Fruit fly (Drosophila melanogaster) whole organism, embryonic: Measurements from ENCODE around the gene scaf6.

Experiments used
- Adf1 ChIP-seq: fragments of 200-800 bp; sonication (Bioruptor generic); IDR thresholded peaks from 2 replicates; pipeline ENCODE4 v1.3.6; 2022; ENCODE audit warnings: missing biosample characterization, missing genetic modification characterization
- Atf6 ChIP-seq: fragments of 200-800 bp; sonication (Bioruptor generic); IDR thresholded peaks from 2 replicates; pipeline ENCODE4 v1.3.6; 2022; ENCODE audit warnings: missing biosample characterization, missing genetic modification characterization
- Awh ChIP-seq: fragments of 200-800 bp; sonication (Bioruptor generic); IDR thresholded peaks from 2 replicates; pipeline ENCODE4, ENCODE4 v1.3.6; 2022; ENCODE audit warnings: missing biosample characterization, missing genetic modification characterization
- B-H1 ChIP-seq: fragments of 200-800 bp; sonication (Bioruptor generic); IDR thresholded peaks from 3 replicates; pipeline ENCODE4 v1.3.6; 2022; ENCODE audit warnings: missing biosample characterization, missing genetic modification characterization
- Bgb ChIP-seq: fragments of 200-800 bp; sonication (Bioruptor generic); IDR thresholded peaks from 2 replicates; pipeline ENCODE4 v1.3.6; 2022; ENCODE audit warnings: missing biosample characterization, missing genetic modification characterization; ENCODE audit not compliant: partially characterized antibody
- CG11560 ChIP-seq: fragments of 200-800 bp; sonication (Bioruptor generic); IDR thresholded peaks from 3 replicates; pipeline ENCODE4 v1.3.6; 2022; ENCODE audit warnings: missing biosample characterization, missing genetic modification characterization
- CG12769 ChIP-seq: fragments of 200-800 bp; sonication (Bioruptor generic); optimal IDR thresholded peaks from 2 replicates; lab custom pipeline; 2019; ENCODE audit warnings: missing biosample characterization, mild to moderate bottlenecking, missing genetic modification characterization, moderate library complexity
- CG13296 ChIP-seq: fragments of 200-800 bp; sonication (Bioruptor generic); optimal IDR thresholded peaks from 3 replicates; lab custom pipeline; 2018; ENCODE audit warnings: missing biosample characterization, mild to moderate bottlenecking, missing genetic modification characterization
- CG15601 ChIP-seq: fragments of 200-800 bp; sonication (Bioruptor generic); optimal IDR thresholded peaks from 3 replicates; lab custom pipeline; 2019; ENCODE audit warnings: missing biosample characterization, mild to moderate bottlenecking, missing genetic modification characterization, moderate library complexity
- CG16813 ChIP-seq: fragments of 200-800 bp; sonication (Bioruptor generic); IDR thresholded peaks from 3 replicates; pipeline ENCODE4 v1.3.6; 2022; ENCODE audit warnings: missing biosample characterization, missing genetic modification characterization; ENCODE audit not compliant: partially characterized antibody
- CG16815 ChIP-seq: fragments of 200-800 bp; sonication (Bioruptor generic); optimal IDR thresholded peaks from 3 replicates; lab custom pipeline; 2017; ENCODE audit warnings: missing biosample characterization, mild to moderate bottlenecking, missing genetic modification characterization
- CG18011 ChIP-seq: fragments of 200-800 bp; sonication (Bioruptor generic); optimal IDR thresholded peaks from 2 replicates; lab custom pipeline; 2017; ENCODE audit warnings: missing biosample characterization, missing genetic modification characterization, mild to moderate bottlenecking, moderate library complexity, missing genotype
- CG18599 ChIP-seq: fragments of 200-800 bp; sonication (Bioruptor generic); optimal IDR thresholded peaks from 3 replicates; lab custom pipeline; 2017; ENCODE audit warnings: missing biosample characterization, missing genetic modification characterization, mild to moderate bottlenecking, moderate library complexity, missing genetic modification reagents
- CG32532 ChIP-seq: fragments of 200-800 bp; sonication (Bioruptor generic); IDR thresholded peaks from 2 replicates; pipeline ENCODE4 v1.3.6; 2022; ENCODE audit warnings: missing biosample characterization, missing genetic modification characterization
- CG4404 ChIP-seq: fragments of 200-800 bp; sonication (Bioruptor generic); IDR thresholded peaks from 2 replicates; pipeline ENCODE4 v1.3.6; 2022; ENCODE audit warnings: missing biosample characterization, missing genetic modification characterization
- CG5180 ChIP-seq: fragments of 200-800 bp; sonication (Bioruptor generic); optimal IDR thresholded peaks from 3 replicates; lab custom pipeline; 2017; ENCODE audit warnings: missing biosample characterization, missing genetic modification characterization, mild to moderate bottlenecking, moderate library complexity, missing genetic modification reagents
- CG6791 ChIP-seq: fragments of 200-800 bp; sonication (Bioruptor generic); IDR thresholded peaks from 3 replicates; pipeline ENCODE4 v1.3.6; 2022; ENCODE audit warnings: missing biosample characterization, missing genetic modification characterization; ENCODE audit not compliant: partially characterized antibody
- CG6813 ChIP-seq: fragments of 200-800 bp; sonication (Bioruptor generic); optimal IDR thresholded peaks from 2 replicates; lab custom pipeline; 2017; ENCODE audit warnings: missing biosample characterization, missing genetic modification characterization, mild to moderate bottlenecking, moderate library complexity, missing genetic modification reagents
- CG9215 ChIP-seq: fragments of 200-800 bp; sonication (Bioruptor generic); IDR thresholded peaks from 2 replicates; pipeline ENCODE4 v1.3.6; 2022; ENCODE audit warnings: missing biosample characterization, missing genetic modification characterization
- CG9727 ChIP-seq: fragments of 200-800 bp; sonication (Bioruptor generic); optimal IDR thresholded peaks from 3 replicates; lab custom pipeline; 2017; ENCODE audit warnings: missing biosample characterization, mild to moderate bottlenecking, missing genetic modification characterization
- CG9817 ChIP-seq: fragments of 200-800 bp; sonication (Bioruptor generic); optimal IDR thresholded peaks from 2 replicates; lab custom pipeline; 2018; ENCODE audit warnings: missing biosample characterization, mild to moderate bottlenecking, missing genetic modification characterization, moderate library complexity
- D ChIP-seq, 2 experiments: fragments of 200-800 bp in 1 of 2; fragments of >200 bp in 1 of 2; sonication (Bioruptor generic) in 1 of 2; optimal IDR thresholded peaks; 2 replicates in 1 of 2; 3 replicates in 1 of 2; lab custom pipeline; 2017; ENCODE audit warnings: mild to moderate bottlenecking in 1 of 2, missing biosample characterization in 1 of 2, missing genetic modification characterization in 1 of 2, missing genetic modification reagents in 1 of 2
- Dad ChIP-seq: fragments of 200-800 bp; sonication (Bioruptor generic); optimal IDR thresholded peaks from 3 replicates; lab custom pipeline; 2016; ENCODE audit warnings: missing biosample characterization, missing genetic modification characterization
- Deaf1 ChIP-seq: fragments of 200-800 bp; optimal IDR thresholded peaks from 3 replicates; lab custom pipeline; 2019; ENCODE audit warnings: missing biosample characterization, mild to moderate bottlenecking, missing genetic modification characterization, moderate library complexity
- Gug ChIP-seq: fragments of 200-800 bp; sonication (Bioruptor generic); IDR thresholded peaks from 4 replicates; pipeline ENCODE4 v1.3.6; 2022; ENCODE audit warnings: missing biosample characterization, missing genetic modification characterization
- Hr78 ChIP-seq, 2 experiments: fragments of 200-800 bp in 1 of 2; fragments of >200 bp in 1 of 2; sonication (Bioruptor generic) in 1 of 2; optimal IDR thresholded peaks; 2 replicates each; lab custom pipeline; 2017 to 2019; ENCODE audit warnings: missing biosample characterization in 2 of 2, missing genetic modification characterization in 2 of 2, mild to moderate bottlenecking in 1 of 2, moderate library complexity in 1 of 2
- Jarid2 ChIP-seq: fragments of 200-800 bp; sonication (Bioruptor generic); optimal IDR thresholded peaks from 3 replicates; lab custom pipeline; 2017; ENCODE audit warnings: mild to moderate bottlenecking, missing biosample characterization, missing genetic modification reagents, missing genetic modification characterization
- Med ChIP-seq: fragments of 200-800 bp; sonication (Bioruptor generic); peaks from one replicate; lab custom pipeline; 2016; ENCODE audit warnings: missing biosample characterization, missing genetic modification characterization, mild to moderate bottlenecking, inconsistent platforms, moderate library complexity
- Mrtf ChIP-seq: fragments of 200-800 bp; sonication (Bioruptor generic); IDR thresholded peaks from 3 replicates; pipeline ENCODE4 v1.3.6; 2022; ENCODE audit warnings: missing biosample characterization, missing genetic modification characterization
- Oaz ChIP-seq: fragments of 200-800 bp; sonication (Bioruptor generic); IDR thresholded peaks from 2 replicates; pipeline ENCODE4 v1.3.6; 2022; ENCODE audit warnings: missing biosample characterization, missing genetic modification characterization
- Poxn ChIP-seq: fragments of 200-800 bp; sonication (Bioruptor generic); IDR thresholded peaks from 2 replicates; pipeline ENCODE4 v1.3.6; 2022; ENCODE audit warnings: missing biosample characterization, missing genetic modification characterization
- Rx ChIP-seq: fragments of 200-800 bp; sonication (Bioruptor generic); IDR thresholded peaks from 2 replicates; pipeline ENCODE4 v1.3.6; 2022; ENCODE audit warnings: missing biosample characterization, missing genetic modification characterization
- TFAM ChIP-seq: fragments of 200-800 bp; sonication (Bioruptor generic); optimal IDR thresholded peaks from 2 replicates; lab custom pipeline; 2017; ENCODE audit warnings: missing biosample characterization, missing genetic modification characterization, inconsistent platforms
- Xbp1 ChIP-seq: fragments of 200-800 bp; sonication (Bioruptor generic); optimal IDR thresholded peaks from 3 replicates; lab custom pipeline; 2016; ENCODE audit warnings: missing biosample characterization, mild to moderate bottlenecking, missing genetic modification characterization
- bbx ChIP-seq: fragments of 200-800 bp; sonication (Bioruptor generic); IDR thresholded peaks from 2 replicates; pipeline ENCODE4 v1.3.6; 2022; ENCODE audit warnings: missing biosample characterization, missing genetic modification characterization; ENCODE audit not compliant: partially characterized antibody
- bowl ChIP-seq: fragments of 200-800 bp; sonication (Bioruptor generic); IDR thresholded peaks from 2 replicates; pipeline ENCODE4 v1.3.6; 2022; ENCODE audit warnings: missing biosample characterization, missing genetic modification characterization
- cad ChIP-seq: fragments of >200 bp; optimal IDR thresholded peaks from 2 replicates; lab custom pipeline; 2017; ENCODE audit warnings: missing biosample characterization, missing genetic modification characterization
- dpn ChIP-seq, 2 experiments: fragments of 200-800 bp; sonication (Bioruptor generic); optimal IDR thresholded peaks; 3 replicates each; lab custom pipeline; 2016; ENCODE audit warnings: missing biosample characterization in 2 of 2, missing genetic modification characterization in 2 of 2
- fru ChIP-seq: fragments of >200 bp; optimal IDR thresholded peaks from 2 replicates; lab custom pipeline; 2017
- ftz-f1 ChIP-seq: fragments of 200-800 bp; sonication (Bioruptor generic); optimal IDR thresholded peaks from 2 replicates; lab custom pipeline; 2016; ENCODE audit warnings: missing biosample characterization, missing genetic modification characterization
- kay ChIP-seq: fragments of 200-800 bp; sonication (Bioruptor generic); optimal IDR thresholded peaks from 2 replicates; lab custom pipeline; 2016; ENCODE audit warnings: missing biosample characterization, missing genetic modification characterization
- lab ChIP-seq: fragments of 200-800 bp; sonication (Bioruptor generic); optimal IDR thresholded peaks from 3 replicates; lab custom pipeline; 2017; ENCODE audit warnings: missing biosample characterization, missing genetic modification characterization, mild to moderate bottlenecking, moderate library complexity, missing genetic modification reagents
- p53 ChIP-seq: fragments of 200-800 bp; sonication (Bioruptor generic); optimal IDR thresholded peaks from 2 replicates; lab custom pipeline; 2016; ENCODE audit warnings: missing biosample characterization, missing genetic modification characterization
- phol ChIP-seq: fragments of 200-800 bp; sonication (Bioruptor generic); optimal IDR thresholded peaks from 3 replicates; lab custom pipeline; 2018; ENCODE audit warnings: missing biosample characterization, mild to moderate bottlenecking, missing genetic modification characterization, moderate library complexity
- pnt ChIP-seq: fragments of 200-800 bp; sonication (Bioruptor generic); optimal IDR thresholded peaks from 3 replicates; lab custom pipeline; 2016; ENCODE audit warnings: missing biosample characterization, missing genetic modification characterization
- sd ChIP-seq: fragments of 200-800 bp; sonication (Bioruptor generic); optimal IDR thresholded peaks from 3 replicates; lab custom pipeline; 2018; ENCODE audit warnings: missing biosample characterization, mild to moderate bottlenecking, missing genetic modification characterization, moderate library complexity
- usp ChIP-seq: fragments of >200 bp; optimal IDR thresholded peaks from 2 replicates; lab custom pipeline; 2017; ENCODE audit warnings: missing biosample characterization, missing genetic modification characterization
- vfl ChIP-seq: fragments of 200-800 bp; sonication (Bioruptor generic); optimal IDR thresholded peaks from 2 replicates; lab custom pipeline; 2016; ENCODE audit warnings: missing biosample characterization, missing genetic modification characterization
- wdn ChIP-seq: fragments of 200-800 bp; sonication (Bioruptor generic); IDR thresholded peaks from 2 replicates; pipeline ENCODE4 v1.3.6; 2022; ENCODE audit warnings: missing biosample characterization, missing genetic modification characterization
- zen2 ChIP-seq: fragments of 200-800 bp; sonication (Bioruptor generic); IDR thresholded peaks from 3 replicates; pipeline ENCODE4 v1.3.6; 2022; ENCODE audit warnings: missing biosample characterization, missing genetic modification characterization; ENCODE audit not compliant: partially characterized antibody

scaf6 gene

dm6 chr3L:17049314-17049713 lies 6.9 kb upstream of the scaf6 start, which contains the start of gene rogdi:
rogdi (plus strand) TSS chr3L:17049512.
- TF ChIP-seq CG16813 (GFP tag; lab: Robert Waterston, UW), result 0 out of 3 replicates have a peak, but pooled peaks have one; percentile 6
- TF ChIP-seq B-H1 (GFP tag; lab: Robert Waterston, UW), result no peak
- peak; percentile 34 for TF ChIP-seq CG5180
- TF ChIP-seq phol (tag; lab: Kevin White, UChicago), result no peak
- TF ChIP-seq CG9817 (tag; lab: Kevin White, UChicago), result no peak
- peak; percentile 21 for TF ChIP-seq lab (GFP tag; lab: Kevin White, UChicago)
- peak; percentile 41; the same call in 1 of the 2 replicates for TF ChIP-seq bowl (GFP tag; lab: Robert Waterston, UW)
- TF ChIP-seq TFAM, result no peak
- TF ChIP-seq Bgb (GFP tag; lab: Robert Waterston, UW), result peak; percentile 15; the same call in 1 of the 2 replicates
- TF ChIP-seq CG18011 (GFP tag; lab: Kevin White, UChicago), result no peak
- TF ChIP-seq Poxn, result no peak
- no peak for TF ChIP-seq p53
- TF ChIP-seq sd (tag; lab: Kevin White, UChicago), result peak; percentile 80
- no peak for TF ChIP-seq D (optimal IDR thresholded peaks at IDR 0.05; lab: Kevin White, UChicago)
- no peak for TF ChIP-seq D (GFP tag; optimal IDR thresholded peaks at IDR 0.05; lab: Kevin White, UChicago)
- no peak for TF ChIP-seq Gug
- TF ChIP-seq CG11560 (tag; lab: Robert Waterston, UW), result no peak
- TF ChIP-seq wdn (GFP tag; lab: Robert Waterston, UW), result no peak
- TF ChIP-seq Mrtf, result no peak
- TF ChIP-seq Rx (GFP tag; lab: Robert Waterston, UW), result no peak
- TF ChIP-seq bbx (GFP tag; lab: Robert Waterston, UW), result 0 out of 2 replicates have a peak, but pooled peaks have one; percentile 25
- TF ChIP-seq CG13296 (GFP tag; lab: Kevin White, UChicago), result no peak
- peak; percentile 17 for TF ChIP-seq CG18599
- TF ChIP-seq ftz-f1, result no peak
- no peak for TF ChIP-seq Xbp1 (GFP tag; lab: Kevin White, UChicago)
- TF ChIP-seq pnt, result no peak
- TF ChIP-seq Awh (GFP tag; lab: Robert Waterston, UW), result no peak
- TF ChIP-seq CG4404, result no peak
- TF ChIP-seq CG9215 (GFP tag; lab: Robert Waterston, UW), result no peak
- TF ChIP-seq Jarid2 (GFP tag; lab: Kevin White, UChicago), result peak; percentile 22
- TF ChIP-seq CG9727 (GFP tag; lab: Kevin White, UChicago), result peak; percentile 7
- no peak for TF ChIP-seq vfl (GFP tag; lab: Kevin White, UChicago)
- TF ChIP-seq Adf1, result peak; percentile 12; the same call in 1 of the 2 replicates
- no peak for TF ChIP-seq Dad
- no peak for TF ChIP-seq zen2 (GFP tag; lab: Robert Waterston, UW)
- peak; percentile 23 for TF ChIP-seq CG12769 (tag; lab: Kevin White, UChicago)
- no peak for TF ChIP-seq CG16815 (GFP tag; lab: Kevin White, UChicago)
- TF ChIP-seq CG6791 (GFP tag; lab: Robert Waterston, UW), result 0 out of 3 replicates have a peak, but pooled peaks have one; percentile 26
- no peak for TF ChIP-seq CG6813 (GFP tag; lab: Kevin White, UChicago)
- no peak for TF ChIP-seq cad (GFP tag; lab: Kevin White, UChicago)
- no peak for TF ChIP-seq Oaz
- no peak for TF ChIP-seq kay (GFP tag; lab: Kevin White, UChicago)
- TF ChIP-seq dpn (GFP tag; optimal IDR thresholded peaks at IDR 0.05; lab: Kevin White, UChicago), result no peak
- TF ChIP-seq usp (GFP tag; lab: Kevin White, UChicago), result no peak
- peak; percentile 21; the same call in 1 of the 2 replicates for TF ChIP-seq Atf6 (GFP tag; lab: Robert Waterston, UW)
- TF ChIP-seq CG15601 (tag; lab: Kevin White, UChicago), result no peak
- peak; percentile 12 for TF ChIP-seq Med (GFP tag; lab: Kevin White, UChicago)
- no peak for TF ChIP-seq Hr78 (GFP tag; optimal IDR thresholded peaks at IDR 0.05; lab: Kevin White, UChicago)
- peak; percentile 11 for TF ChIP-seq Deaf1 (tag; lab: Kevin White, UChicago)
- no peak for TF ChIP-seq fru
- TF ChIP-seq CG32532 (GFP tag; lab: Robert Waterston, UW), result peak; percentile 5; the same call in 1 of the 2 replicates
